Worm (Caenorhabditis elegans) whole organism, early embryonic: ENCODE measurements around the gene pat-4.

Experiments used
- B0310.2 ChIP-seq: sonication (generic microtip); optimal IDR thresholded peaks from 2 replicates; lab custom pipeline; 2016; ENCODE audit warnings: mild to moderate bottlenecking, missing genetic modification characterization, missing compliant biosample characterization
- F13C5.2 ChIP-seq: sonication (generic microtip); optimal IDR thresholded peaks from 2 replicates; lab custom pipeline; 2017; ENCODE audit warnings: mild to moderate bottlenecking, missing genetic modification characterization, inconsistent platforms, missing compliant biosample characterization
- aly-1 ChIP-seq: sonication (generic microtip); optimal IDR thresholded peaks from 2 replicates; lab custom pipeline; 2016; ENCODE audit warnings: missing genetic modification characterization, missing compliant biosample characterization
- ama-1 ChIP-seq: fragments of 150-350 bp; optimal IDR thresholded peaks from 2 replicates; lab custom pipeline; 2014
- ceh-13 ChIP-seq: fragments of 200-800 bp; sonication (Bioruptor generic); optimal IDR thresholded peaks from 2 replicates; lab custom pipeline; 2018; ENCODE audit warnings: mild to moderate bottlenecking, missing genetic modification characterization, missing compliant biosample characterization
- ceh-36 ChIP-seq: sonication (generic microtip); optimal IDR thresholded peaks from 2 replicates; lab custom pipeline; 2016; ENCODE audit warnings: missing genetic modification characterization, inconsistent platforms, missing compliant biosample characterization
- ets-7 ChIP-seq: sonication (generic microtip); optimal IDR thresholded peaks from 2 replicates; lab custom pipeline; 2016; ENCODE audit warnings: missing genotype, missing genetic modification characterization, missing compliant biosample characterization
- flt-1 ChIP-seq: fragments of 200-800 bp; sonication (Bioruptor generic); IDR thresholded peaks from 2 replicates; pipeline ENCODE4 v1.3.6; 2022; ENCODE audit warnings: missing genetic modification characterization, missing compliant biosample characterization
- hmg-4 ChIP-seq: fragments of 200-800 bp; sonication (Bioruptor generic); optimal IDR thresholded peaks from 2 replicates; lab custom pipeline; 2018; ENCODE audit warnings: mild to moderate bottlenecking, missing genetic modification characterization, missing compliant biosample characterization
- hnd-1 ChIP-seq: sonication (generic microtip); optimal IDR thresholded peaks from 2 replicates; lab custom pipeline; 2016; ENCODE audit warnings: missing genetic modification characterization, missing compliant biosample characterization
- scrt-1 ChIP-seq: fragments of 200-800 bp; sonication (Bioruptor generic); IDR thresholded peaks from 2 replicates; pipeline ENCODE4 v1.3.6; 2022; ENCODE audit warnings: missing genetic modification characterization, missing compliant biosample characterization
- tbx-11 ChIP-seq: fragments of 200-800 bp; sonication (Bioruptor generic); IDR thresholded peaks from 2 replicates; pipeline ENCODE4 v1.3.6; 2022; ENCODE audit warnings: missing genetic modification characterization, missing compliant biosample characterization
- tbx-37 ChIP-seq: fragments of 200-800 bp; sonication (Bioruptor generic); conservative IDR thresholded peaks from 2 replicates; pipeline ENCODE4 v1.3.6; 2022; ENCODE audit warnings: missing genetic modification reagents, missing genetic modification characterization, missing compliant biosample characterization
- tra-4 ChIP-seq: sonication (generic microtip); optimal IDR thresholded peaks from 2 replicates; lab custom pipeline; 2017; ENCODE audit warnings: missing genetic modification characterization, missing compliant biosample characterization

ce11 chrIII:40580-41113 is 54.0 kb downstream of the pat-4 start, which contains the start of gene col-88:
- TF ChIP-seq scrt-1 (GFP tag; lab: Robert Waterston, UW) (no peak), ama-1 (no peak), tra-4 (no peak), B0310.2 (tag; lab: Kevin White, UChicago) (no peak), hmg-4 (GFP tag; lab: Kevin White, UChicago) (no peak), ceh-13 (GFP tag; lab: Kevin White, UChicago) (no peak), aly-1 (tag; lab: Kevin White, UChicago) (no peak), hnd-1 (tag; lab: Kevin White, UChicago) (no peak), tbx-11 (GFP tag; lab: Robert Waterston, UW) (no peak), tbx-37 (GFP tag; lab: Robert Waterston, UW) (no peak), flt-1 (no peak), F13C5.2 (no peak), ets-7 (tag; lab: Kevin White, UChicago) (no peak), ceh-36 (tag; lab: Kevin White, UChicago) (no peak)
